Worm (Caenorhabditis elegans) whole organism, L1 larva: ENCODE measurements around the gene T13C5.9.

Experiments
- C04F5.9 ChIP-seq: sonication (generic microtip); optimal IDR thresholded peaks from 2 replicates; lab custom pipeline; 2016; ENCODE audit warnings: missing genetic modification characterization, missing compliant biosample characterization
- C34B4.2 ChIP-seq: sonication (generic microtip); optimal IDR thresholded peaks from 2 replicates; lab custom pipeline; 2017; ENCODE audit warnings: mild to moderate bottlenecking, missing genetic modification characterization, missing compliant biosample characterization
- F16B12.6 ChIP-seq: fragments of 150-350 bp; optimal IDR thresholded peaks from 2 replicates; lab custom pipeline; 2014; ENCODE audit warnings: missing biosample characterization, missing genetic modification characterization
- Y116A8C.19 ChIP-seq: sonication (generic microtip); optimal IDR thresholded peaks from 2 replicates; lab custom pipeline; 2016; ENCODE audit warnings: missing compliant biosample characterization, missing genetic modification characterization, borderline replicate concordance
- alr-1 ChIP-seq: fragments of 200-800 bp; sonication (Bioruptor generic); optimal IDR thresholded peaks from 2 replicates; lab custom pipeline; 2018; ENCODE audit warnings: borderline replicate concordance, mild to moderate bottlenecking, missing genetic modification characterization, missing compliant biosample characterization
- ceh-63 ChIP-seq: fragments of 200-800 bp; sonication (Bioruptor generic); optimal IDR thresholded peaks from 2 replicates; lab custom pipeline; 2018; ENCODE audit warnings: mild to moderate bottlenecking, missing genetic modification characterization, missing compliant biosample characterization
- ceh-8 ChIP-seq: fragments of 200-800 bp; sonication (Bioruptor generic); optimal IDR thresholded peaks from 2 replicates; lab custom pipeline; 2018; ENCODE audit warnings: mild to moderate bottlenecking, missing genetic modification characterization, moderate library complexity, missing compliant biosample characterization
- ceh-82 ChIP-seq, 3 experiments: fragments of 150-350 bp in 1 of 3; sonication (generic microtip) in 2 of 3; optimal IDR thresholded peaks; 2 replicates each; lab custom pipeline; 2014 to 2017; ENCODE audit warnings: missing biosample characterization in 3 of 3, missing genetic modification characterization in 3 of 3
- ceh-90 ChIP-seq: sonication (generic microtip); optimal IDR thresholded peaks from 2 replicates; lab custom pipeline; 2016; ENCODE audit warnings: missing genetic modification characterization, missing compliant biosample characterization
- ces-1 ChIP-seq: fragments of 150-350 bp; optimal IDR thresholded peaks from 2 replicates; lab custom pipeline; 2014; ENCODE audit warnings: missing biosample characterization, missing genetic modification reagents, missing genetic modification characterization
- dsc-1 ChIP-seq: sonication (generic microtip); optimal IDR thresholded peaks from 2 replicates; lab custom pipeline; 2016; ENCODE audit warnings: mild to moderate bottlenecking, missing genetic modification characterization, missing compliant biosample characterization
- efl-1 ChIP-seq, 4 experiments: fragments of 150-350 bp; optimal IDR thresholded peaks in 3 of 4; peaks in 1 of 4; 1 replicate in 1 of 4; 2 replicates in 3 of 4; lab custom pipeline; 2014; ENCODE audit warnings: missing biosample characterization in 2 of 4, missing genetic modification characterization in 2 of 4, missing genetic modification reagents in 2 of 4
- egl-13 ChIP-seq: sonication (generic microtip); optimal IDR thresholded peaks from 2 replicates; lab custom pipeline; 2016; ENCODE audit warnings: missing genotype, missing genetic modification reagents, missing genetic modification characterization, missing compliant biosample characterization
- egl-27 ChIP-seq, 2 experiments: fragments of 150-350 bp in 1 of 2; sonication (generic microtip); optimal IDR thresholded peaks; 3 replicates each; lab custom pipeline; 2017 to 2018; ENCODE audit warnings: missing biosample characterization in 2 of 2, missing genetic modification characterization in 2 of 2, missing genetic modification reagents in 2 of 2
- elt-2 ChIP-seq: sonication (generic microtip); optimal IDR thresholded peaks from 2 replicates; lab custom pipeline; 2016; ENCODE audit warnings: missing genetic modification characterization, mild to moderate bottlenecking, inconsistent platforms, missing compliant biosample characterization, missing genetic modification reagents
- fkh-10 ChIP-seq: sonication (generic microtip); optimal IDR thresholded peaks from 2 replicates; lab custom pipeline; 2017; ENCODE audit warnings: missing biosample characterization, missing genetic modification reagents, missing genetic modification characterization
- fkh-4 ChIP-seq: sonication (generic microtip); optimal IDR thresholded peaks from 2 replicates; lab custom pipeline; 2016; ENCODE audit warnings: missing compliant biosample characterization, missing genetic modification characterization, borderline replicate concordance
- fkh-8 ChIP-seq: sonication (generic microtip); optimal IDR thresholded peaks from 2 replicates; lab custom pipeline; 2016; ENCODE audit warnings: mild to moderate bottlenecking, missing genetic modification characterization, missing compliant biosample characterization
- hlh-17 ChIP-seq: fragments of 200-800 bp; sonication (Bioruptor generic); optimal IDR thresholded peaks from 2 replicates; lab custom pipeline; 2018; ENCODE audit warnings: missing genetic modification characterization, mild to moderate bottlenecking, missing compliant biosample characterization, moderate library complexity, borderline replicate concordance
- irx-1 ChIP-seq: sonication (generic microtip); optimal IDR thresholded peaks from 2 replicates; lab custom pipeline; 2016; ENCODE audit warnings: missing genetic modification characterization, missing compliant biosample characterization
- jun-1 ChIP-seq: fragments of 150-350 bp; optimal IDR thresholded peaks from 2 replicates; lab custom pipeline; 2014; ENCODE audit warnings: missing biosample characterization, missing genetic modification reagents, missing genetic modification characterization
- lin-13 ChIP-seq: fragments of 150-350 bp; optimal IDR thresholded peaks from 2 replicates; lab custom pipeline; 2014; ENCODE audit warnings: missing biosample characterization, missing genetic modification reagents, missing genetic modification characterization
- lin-14 ChIP-seq: fragments of 200-800 bp; sonication (Bioruptor generic); optimal IDR thresholded peaks from 2 replicates; lab custom pipeline; 2018; ENCODE audit warnings: mild to moderate bottlenecking, missing genetic modification characterization, moderate library complexity, missing compliant biosample characterization
- lin-35 ChIP-seq, 2 experiments: fragments of 150-350 bp; optimal IDR thresholded peaks; 2 replicates each; lab custom pipeline; 2014; ENCODE audit warnings: missing biosample characterization in 2 of 2, missing genetic modification characterization in 2 of 2, missing genetic modification reagents in 2 of 2
- lin-39 ChIP-seq: fragments of 150-350 bp; optimal IDR thresholded peaks from 2 replicates; lab custom pipeline; 2014; ENCODE audit warnings: missing biosample characterization, missing genetic modification reagents, missing genetic modification characterization
- lir-3 ChIP-seq: sonication (generic microtip); optimal IDR thresholded peaks from 2 replicates; lab custom pipeline; 2016; ENCODE audit warnings: mild to moderate bottlenecking, missing genetic modification characterization, moderate library complexity, missing compliant biosample characterization; ENCODE audit not compliant: poor library complexity
- lsy-2 ChIP-seq, 2 experiments: fragments of 150-350 bp; optimal IDR thresholded peaks; 2 replicates each; lab custom pipeline; 2014; ENCODE audit warnings: missing biosample characterization in 2 of 2, missing genetic modification characterization in 2 of 2
- mab-9 ChIP-seq: fragments of 200-800 bp; sonication (Bioruptor generic); IDR thresholded peaks from 2 replicates; pipeline ENCODE4 v1.3.6; 2022; ENCODE audit warnings: missing genetic modification reagents, missing genetic modification characterization, missing compliant biosample characterization
- mef-2 ChIP-seq: fragments of 150-350 bp; optimal IDR thresholded peaks from 2 replicates; lab custom pipeline; 2014; ENCODE audit warnings: missing biosample characterization, missing genetic modification characterization
- nhr-19 ChIP-seq: fragments of 200-800 bp; sonication (Bioruptor generic); conservative IDR thresholded peaks from 2 replicates; pipeline ENCODE4 v1.3.6; 2022; ENCODE audit warnings: missing genetic modification characterization, missing compliant biosample characterization
- nhr-20 ChIP-seq: sonication (generic microtip); optimal IDR thresholded peaks from 2 replicates; lab custom pipeline; 2016; ENCODE audit warnings: mild to moderate bottlenecking, missing genetic modification characterization, missing compliant biosample characterization
- nhr-237 ChIP-seq: fragments of 150-350 bp; optimal IDR thresholded peaks from 2 replicates; lab custom pipeline; 2014; ENCODE audit warnings: missing biosample characterization, missing genetic modification characterization
- nhr-76 ChIP-seq: sonication (generic microtip); optimal IDR thresholded peaks from 2 replicates; lab custom pipeline; 2017; ENCODE audit warnings: missing biosample characterization, missing genetic modification characterization
- nhr-77 ChIP-seq: fragments of 150-350 bp; optimal IDR thresholded peaks from 2 replicates; lab custom pipeline; 2014; ENCODE audit warnings: missing biosample characterization, missing genetic modification characterization
- nhr-85 ChIP-seq: sonication (generic microtip); peaks from one replicate; lab custom pipeline; 2016; ENCODE audit warnings: missing genetic modification characterization, inconsistent platforms, missing compliant biosample characterization
- nhr-90 ChIP-seq: sonication (generic microtip); optimal IDR thresholded peaks from 2 replicates; lab custom pipeline; 2016; ENCODE audit warnings: mild to moderate bottlenecking, missing genetic modification characterization, missing compliant biosample characterization; ENCODE audit not compliant: poor library complexity
- pqm-1 ChIP-seq: sonication (generic microtip); optimal IDR thresholded peaks from 3 replicates; lab custom pipeline; 2017; ENCODE audit warnings: missing biosample characterization, missing genetic modification characterization
- sox-4 ChIP-seq: sonication (generic microtip); optimal IDR thresholded peaks from 2 replicates; lab custom pipeline; 2016; ENCODE audit warnings: missing genetic modification characterization, missing compliant biosample characterization
- unc-130 ChIP-seq: fragments of 150-350 bp; optimal IDR thresholded peaks from 2 replicates; lab custom pipeline; 2017; ENCODE audit warnings: missing biosample characterization, missing genetic modification characterization, inconsistent platforms
- unc-62 ChIP-seq: fragments of 150-350 bp; optimal IDR thresholded peaks from 2 replicates; lab custom pipeline; 2014; ENCODE audit warnings: missing biosample characterization, missing genetic modification reagents, missing genetic modification characterization
- unc-98 ChIP-seq: fragments of 200-800 bp; sonication (Bioruptor generic); IDR thresholded peaks from 2 replicates; pipeline ENCODE4 v1.3.6; 2022; ENCODE audit warnings: missing genetic modification characterization, missing compliant biosample characterization
- vab-15 ChIP-seq: sonication (generic microtip); optimal IDR thresholded peaks from 2 replicates; lab custom pipeline; 2017; ENCODE audit warnings: missing genotype, mild to moderate bottlenecking, missing genetic modification characterization, missing compliant biosample characterization
- zip-4 ChIP-seq: fragments of 200-800 bp; sonication (Bioruptor generic); optimal IDR thresholded peaks from 2 replicates; lab custom pipeline; 2018; ENCODE audit warnings: mild to moderate bottlenecking, missing genetic modification characterization, moderate library complexity, missing compliant biosample characterization
- ztf-4 ChIP-seq: fragments of 150-350 bp; optimal IDR thresholded peaks from 2 replicates; lab custom pipeline; 2014; ENCODE audit warnings: missing biosample characterization, missing genetic modification characterization

The T13C5.9 gene

DNA sequence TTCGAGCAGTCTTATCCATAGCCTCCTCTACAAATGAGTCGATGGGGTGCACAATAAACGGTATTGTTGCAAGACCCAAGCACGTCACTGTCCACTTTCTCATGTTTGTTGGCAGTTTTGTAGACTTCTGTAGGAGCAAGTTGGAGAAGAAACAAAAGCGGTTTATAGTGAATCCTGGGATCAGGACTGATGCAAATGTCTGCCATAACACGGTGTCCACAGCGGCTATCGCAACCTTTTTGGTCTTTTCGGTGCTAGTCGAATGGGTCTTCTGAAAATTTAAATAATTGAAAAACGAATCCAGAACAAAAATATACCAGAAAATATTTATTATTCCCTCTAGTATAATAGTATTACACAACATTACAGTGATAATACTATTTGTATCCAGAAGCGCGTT, 15.3 kb downstream of the T13C5.9 start:
- no peak for TF ChIP-seq nhr-237 (tag; lab: Kevin White, UChicago)
- TF ChIP-seq irx-1, result no peak
- TF ChIP-seq C34B4.2, result no peak
- TF ChIP-seq hlh-17 (GFP tag; lab: Kevin White, UChicago), result no peak
- no peak for TF ChIP-seq jun-1 (tag; lab: Kevin White, UChicago)
- TF ChIP-seq mab-9, result no peak
- TF ChIP-seq vab-15 (tag; lab: Kevin White, UChicago), result no peak
- no peak for TF ChIP-seq ztf-4 (tag; lab: Kevin White, UChicago)
- TF ChIP-seq dsc-1, result no peak
- no peak for TF ChIP-seq unc-62 (GFP tag; lab: Kevin White, UChicago)
- no peak for TF ChIP-seq lir-3
- no peak for TF ChIP-seq nhr-85 (tag; lab: Kevin White, UChicago)
- TF ChIP-seq ceh-63 (GFP tag; lab: Kevin White, UChicago), result no peak
- no peak for TF ChIP-seq lin-39
- no peak for TF ChIP-seq Y116A8C.19 (tag; lab: Kevin White, UChicago)
- no peak for TF ChIP-seq nhr-19 (GFP tag; lab: Robert Waterston, UW)
- no peak for TF ChIP-seq fkh-8 (tag; lab: Kevin White, UChicago)
- TF ChIP-seq mef-2 (tag; lab: Kevin White, UChicago), result no peak
- no peak for TF ChIP-seq zip-4 (GFP tag; lab: Kevin White, UChicago)

DNA sequence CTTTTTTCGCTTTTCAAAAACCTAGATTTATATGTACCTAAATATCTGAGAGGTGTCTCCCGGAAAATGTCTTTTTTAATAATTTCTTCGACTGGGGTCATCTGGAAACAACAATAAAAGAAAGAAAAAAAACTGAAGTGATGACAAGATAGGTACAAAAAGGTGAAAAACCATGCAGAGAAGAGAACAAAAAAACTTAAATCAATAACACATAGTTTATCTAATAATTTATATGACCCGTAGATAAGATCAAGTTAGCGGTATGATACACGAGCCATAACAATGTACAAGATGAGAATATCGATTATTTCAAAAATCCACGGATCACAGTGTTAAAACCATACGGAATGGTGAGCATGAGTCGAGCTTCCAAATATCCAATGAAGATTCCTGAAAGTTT, 16.2 kb downstream of the T13C5.9 start, which contains the start of gene mtp-18:
mtp-18 (minus strand) TSS at position 101 of the 400 bp plus-strand sequence.
- no peak for TF ChIP-seq unc-130 (tag; lab: Kevin White, UChicago)

DNA sequence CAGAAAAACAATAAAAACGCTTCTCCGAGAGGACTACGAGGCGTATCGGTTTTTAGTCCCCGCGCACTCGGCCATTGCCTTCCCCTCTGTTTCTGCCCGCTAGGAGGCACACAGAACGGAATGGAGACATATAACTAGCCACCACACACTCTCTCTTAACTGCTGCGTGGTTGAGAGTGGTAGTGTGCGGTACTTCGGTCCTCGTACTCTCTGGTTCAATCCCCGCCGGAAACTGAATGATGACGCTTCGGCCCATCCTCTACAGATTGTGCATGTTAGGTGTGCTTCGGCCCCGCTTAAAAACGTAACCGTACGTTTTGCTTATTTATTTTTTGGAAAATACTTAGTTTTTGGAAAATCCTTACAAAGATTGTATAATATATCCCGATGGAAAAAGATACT, 17.6 kb downstream of the T13C5.9 start, which contains the start of gene T13C5.6:
T13C5.6 (minus strand) TSS at position 1 of the 402 bp plus-strand sequence.
- peak; percentile 69 to 85 for TF ChIP-seq lin-35 (GFP tag; optimal IDR thresholded peaks at IDR 0.05; lab: Kevin White, UChicago)
- TF ChIP-seq efl-1 (optimal IDR thresholded peaks at IDR 0.05; lab: Kevin White, UChicago), result peak; percentile 64 to 66
- TF ChIP-seq efl-1 (GFP tag; optimal IDR thresholded peaks at IDR 0.05 in 1 of 2; lab: Kevin White, UChicago), result peak; percentile 52 to 96
- peak; percentile 92 for TF ChIP-seq lin-14 (GFP tag; lab: Kevin White, UChicago)
- TF ChIP-seq egl-27 (tag; optimal IDR thresholded peaks at IDR 0.05; lab: Kevin White, UChicago), result no peak
- peak; percentile 52 to 85 (median 81) for TF ChIP-seq ceh-82 (tag; optimal IDR thresholded peaks at IDR 0.05; lab: Kevin White, UChicago)
- TF ChIP-seq fkh-10 (GFP tag; lab: Kevin White, UChicago), result peak; percentile 91
- TF ChIP-seq unc-98 (GFP tag; lab: Robert Waterston, UW), result 0 out of 2 replicates have a peak, but pooled peaks have one; percentile 20
- peak; percentile 93 for TF ChIP-seq nhr-90 (tag; lab: Kevin White, UChicago)
- TF ChIP-seq nhr-237 (tag; lab: Kevin White, UChicago), result no peak
- TF ChIP-seq egl-13 (tag; lab: Kevin White, UChicago), result peak; percentile 92
- TF ChIP-seq alr-1 (tag; lab: Kevin White, UChicago), result no peak
- peak; percentile 63 for TF ChIP-seq C04F5.9 (tag; lab: Kevin White, UChicago)
- peak; percentile 4 for TF ChIP-seq Y116A8C.19 (tag; lab: Kevin White, UChicago)
- TF ChIP-seq nhr-20, result peak; percentile 93
- TF ChIP-seq elt-2 (tag; lab: Kevin White, UChicago), result peak; percentile 79
- TF ChIP-seq lsy-2 (tag; optimal IDR thresholded peaks at IDR 0.05; lab: Kevin White, UChicago), result peak; percentile 79 to 88
- peak; percentile 71 for TF ChIP-seq unc-130 (tag; lab: Kevin White, UChicago)
- TF ChIP-seq lin-13 (GFP tag; lab: Kevin White, UChicago), result peak; percentile 70
- peak; percentile 88 for TF ChIP-seq irx-1
- TF ChIP-seq fkh-8 (tag; lab: Kevin White, UChicago), result peak; percentile 88
- TF ChIP-seq vab-15 (tag; lab: Kevin White, UChicago), result peak; percentile 66
- peak; percentile 78 for TF ChIP-seq ceh-8 (GFP tag; lab: Kevin White, UChicago)
- TF ChIP-seq pqm-1 (tag; lab: Kevin White, UChicago), result no peak
- TF ChIP-seq jun-1 (tag; lab: Kevin White, UChicago), result peak; percentile 66
- no peak for TF ChIP-seq ceh-63 (GFP tag; lab: Kevin White, UChicago)
- peak; percentile 96 for TF ChIP-seq lir-3
- peak; percentile 22 for TF ChIP-seq mef-2 (tag; lab: Kevin White, UChicago)
- TF ChIP-seq sox-4 (tag; lab: Kevin White, UChicago), result peak; percentile 89
- TF ChIP-seq ces-1 (GFP tag; lab: Kevin White, UChicago), result no peak
- TF ChIP-seq nhr-85 (tag; lab: Kevin White, UChicago), result peak; percentile 93
- no peak for TF ChIP-seq F16B12.6 (tag; lab: Kevin White, UChicago)
- TF ChIP-seq ztf-4 (tag; lab: Kevin White, UChicago), result peak; percentile 81
- TF ChIP-seq hlh-17 (GFP tag; lab: Kevin White, UChicago), result no peak
- TF ChIP-seq nhr-76, result peak; percentile 67
- peak; percentile 84 for TF ChIP-seq nhr-77 (tag; lab: Kevin White, UChicago)
- no peak for TF ChIP-seq C34B4.2
- peak; percentile 81 for TF ChIP-seq ceh-90 (tag; lab: Kevin White, UChicago)
- TF ChIP-seq fkh-4 (tag; lab: Kevin White, UChicago), result peak; percentile 77
